Fruit fly (Drosophila melanogaster): Measurements from ENCODE around the gene Diap1.

DNA sequence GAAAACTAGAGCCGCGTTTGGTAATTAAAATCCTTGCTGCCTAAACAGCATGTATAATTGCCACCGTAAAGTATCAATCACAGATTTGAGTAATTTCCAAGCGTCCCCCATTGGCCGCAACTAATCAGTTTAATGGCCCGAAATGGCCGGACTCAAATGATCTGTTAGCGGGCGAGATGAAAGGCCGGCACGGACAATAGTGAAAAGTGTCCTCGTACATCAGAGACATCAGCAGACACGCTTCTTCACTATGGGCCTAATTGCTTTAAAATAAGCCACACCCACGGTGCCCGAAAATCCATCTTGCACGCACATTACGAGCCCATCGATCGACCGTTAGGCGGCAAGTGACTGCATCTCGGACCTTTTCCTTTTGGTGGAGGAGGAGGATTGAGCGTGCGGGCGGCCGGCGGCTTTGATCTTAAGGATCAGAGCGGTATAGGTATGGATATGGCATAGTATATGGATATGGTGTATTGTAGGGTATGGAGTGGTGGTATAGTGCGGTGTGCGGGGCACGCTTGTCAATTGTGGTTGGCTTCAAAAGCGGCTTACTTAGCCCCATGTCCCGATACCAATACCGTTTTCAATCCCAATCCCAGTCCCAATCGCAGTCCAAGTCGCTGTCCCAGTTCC lies 38.4 kb downstream of the Diap1 start:
- no peak for TF ChIP-seq CG34367 (tag; optimal IDR thresholded peaks at IDR 0.05)
- no peak for TF ChIP-seq CG8301 (tag; optimal IDR thresholded peaks at IDR 0.05)
- TF ChIP-seq CG13204 (GFP tag; optimal IDR thresholded peaks at IDR 0.05): no peak
- TF ChIP-seq Pif1A (GFP tag; optimal IDR thresholded peaks at IDR 0.05): no peak
- TF ChIP-seq D1 (tag; optimal IDR thresholded peaks at IDR 0.05): no peak
- no peak for TF ChIP-seq CG17806 (tag; optimal IDR thresholded peaks at IDR 0.05)
- TF ChIP-seq CG14655 (GFP tag; optimal IDR thresholded peaks at IDR 0.05): no peak
